Fruit fly (Drosophila melanogaster) Kc167 (cell line): ENCODE measurements around the gene CG5746.

ENCODE experiments used
- Myc ChIP-seq: fragments of >200 bp; optimal IDR thresholded peaks from 2 replicates; lab custom pipeline; 2017; ENCODE audit warnings: missing external identifiers
- Sin3A ChIP-seq: fragments of >200 bp; optimal IDR thresholded peaks from 2 replicates; lab custom pipeline; 2018; ENCODE audit warnings: missing external identifiers
- h ChIP-seq: fragments of >200 bp; optimal IDR thresholded peaks from 3 replicates; lab custom pipeline; 2018; ENCODE audit warnings: missing external identifiers
- psq ChIP-seq: fragments of >200 bp; optimal IDR thresholded peaks from 2 replicates; lab custom pipeline; 2017; ENCODE audit warnings: missing external identifiers
- ttk ChIP-seq: sonication (Bioruptor generic); optimal IDR thresholded peaks from 2 replicates; lab custom pipeline; 2017; ENCODE audit warnings: missing external identifiers

- TF ChIP-seq h (lab: Kevin White, UChicago) (no peak), Myc (lab: Kevin White, UChicago) (no peak), psq (lab: Kevin White, UChicago) (no peak), Sin3A (lab: Kevin White, UChicago) (no peak), ttk (no peak)
These were observed 9.1 kb upstream of the CG5746 start, which contains the start of gene Golgin84 for dm6 chr3R:24357698-24358097.
